Worm (Caenorhabditis elegans): ENCODE measurements around the gene D2023.4.

Gene D2023.4

DNA sequence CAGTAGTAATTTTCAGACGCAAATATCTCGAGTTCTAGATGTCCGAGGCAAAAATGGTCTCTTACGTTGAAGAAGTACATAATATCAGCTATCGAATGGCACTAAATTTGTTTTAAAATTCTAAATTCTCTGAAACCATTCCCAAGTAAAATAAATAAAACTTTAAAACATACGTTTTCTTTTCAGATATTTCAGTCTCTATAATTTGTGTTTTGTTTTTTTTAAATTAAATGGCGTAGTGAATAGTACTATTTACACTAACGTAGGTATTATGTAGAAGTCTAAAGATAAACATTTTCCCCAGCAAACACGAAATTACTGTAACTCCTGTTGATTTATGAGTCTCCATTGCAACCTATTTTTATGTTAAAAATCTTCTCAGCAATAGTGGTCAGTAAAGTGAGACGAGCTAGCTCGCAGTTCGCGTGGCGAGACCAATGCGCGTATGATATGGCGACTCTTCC lies 8.3 kb downstream of the D2023.4 start (continued):
- TF ChIP-seq F57C9.4 (tag; optimal IDR thresholded peaks at IDR 0.05) (no peak), attf-6 (GFP tag; IDR thresholded peaks at IDR 0.05) (no peak), fkh-3 (tag; optimal IDR thresholded peaks at IDR 0.05) (no peak), Y95B8A.8 (GFP tag; IDR thresholded peaks at IDR 0.05) (no peak), dpl-1 (GFP tag; optimal IDR thresholded peaks at IDR 0.05) (no peak), F39B2.1 (GFP tag; IDR thresholded peaks at IDR 0.05) (no peak), mcd-1 (GFP tag; IDR thresholded peaks at IDR 0.05) (no peak), let-526 (GFP tag; IDR thresholded peaks at IDR 0.05) (no peak), C17E4.6 (GFP tag; IDR thresholded peaks at IDR 0.05) (no peak), rpc-1 (optimal IDR thresholded peaks at IDR 0.05) (no peak), rpc-1 (tag; optimal IDR thresholded peaks at IDR 0.05) (no peak), somi-1 (GFP tag; optimal IDR thresholded peaks at IDR 0.05) (no peak), nhr-120 (GFP tag; IDR thresholded peaks at IDR 0.05) (no peak), Y79H2A.3 (GFP tag; conservative IDR thresholded peaks at IDR 0.05) (no peak), athp-1 (tag; optimal IDR thresholded peaks at IDR 0.05) (no peak), lin-54 (GFP tag; optimal IDR thresholded peaks at IDR 0.05) (no peak), Y56A3A.18 (GFP tag; IDR thresholded peaks at IDR 0.05) (peak; percentile 91), B0336.3 (GFP tag; IDR thresholded peaks at IDR 0.05) (no peak), aptf-2 (GFP tag; conservative IDR thresholded peaks at IDR 0.05) (no peak), mes-4 (tag; optimal IDR thresholded peaks at IDR 0.05) (no peak), C06A6.2 (GFP tag; conservative IDR thresholded peaks at IDR 0.05) (peak; percentile 16; the same call in 1 of the 2 replicates), lsl-1 (GFP tag; optimal IDR thresholded peaks at IDR 0.05) (no peak), ets-4 (GFP tag; optimal IDR thresholded peaks at IDR 0.05) (no peak), ccch-3 (GFP tag; optimal IDR thresholded peaks at IDR 0.05) (no peak), ceh-40 (GFP tag; IDR thresholded peaks at IDR 0.05) (no peak), F33H1.4 (GFP tag; IDR thresholded peaks at IDR 0.05) (no peak), gei-17 (GFP tag; optimal IDR thresholded peaks at IDR 0.05) (no peak), egl-44 (GFP tag; IDR thresholded peaks at IDR 0.05) (peak; percentile 78), repo-1 (tag; optimal IDR thresholded peaks at IDR 0.05) (peak; percentile 82), lsy-27 (tag; optimal IDR thresholded peaks at IDR 0.05; ENCODE audit: borderline replicate concordance, insufficient read depth) (no peak), Y53F4B.3 (GFP tag; IDR thresholded peaks at IDR 0.05) (no peak), ceh-58 (GFP tag; IDR thresholded peaks at IDR 0.05) (0 out of 2 replicates have a peak, but pooled peaks have one; percentile 64), nhr-80 (tag; optimal IDR thresholded peaks at IDR 0.05) (no peak), F52B5.7 (tag; optimal IDR thresholded peaks at IDR 0.05) (no peak), attf-5 (GFP tag; optimal IDR thresholded peaks at IDR 0.05) (no peak), ceh-27 (GFP tag; optimal IDR thresholded peaks at IDR 0.05) (no peak), him-1 (tag; optimal IDR thresholded peaks at IDR 0.05) (no peak), akir-1 (GFP tag; optimal IDR thresholded peaks at IDR 0.05) (no peak), ama-1 (optimal IDR thresholded peaks at IDR 0.05) (no peak), ama-1 (GFP tag; optimal IDR thresholded peaks at IDR 0.05) (no peak), pha-4 (tag; optimal IDR thresholded peaks at IDR 0.05) (no peak), zfh-2 (GFP tag; conservative IDR thresholded peaks at IDR 0.05) (no peak), madf-10 (tag; optimal IDR thresholded peaks at IDR 0.05) (no peak), rcor-1 (GFP tag; IDR thresholded peaks at IDR 0.05) (no peak), tbp1 (GFP tag; optimal IDR thresholded peaks at IDR 0.05) (no peak), ztf-26 (tag; optimal IDR thresholded peaks at IDR 0.05) (no peak), cebp-2 (GFP tag; IDR thresholded peaks at IDR 0.05) (no peak), madf-6 (GFP tag; IDR thresholded peaks at IDR 0.05) (peak; percentile 59), K11D2.4 (GFP tag; IDR thresholded peaks at IDR 0.05) (0 out of 2 replicates have a peak, but pooled peaks have one; percentile 51), dox-1 (GFP tag; IDR thresholded peaks at IDR 0.05) (peak; percentile 31; the same call in 1 of the 2 replicates), efl-1 (GFP tag; optimal IDR thresholded peaks at IDR 0.05) (no peak), hlh-12 (tag; optimal IDR thresholded peaks at IDR 0.05) (no peak)

Data from whole organism, young adult.